Worm (Caenorhabditis elegans): Measurements from ENCODE around the gene T14B4.9.
"Not testable (repeated sequence)": the region's sequence is repeated elsewhere in the genome, so short reads cannot be mapped to it uniquely, and the experiment has no call there.

T14B4.9 gene

DNA sequence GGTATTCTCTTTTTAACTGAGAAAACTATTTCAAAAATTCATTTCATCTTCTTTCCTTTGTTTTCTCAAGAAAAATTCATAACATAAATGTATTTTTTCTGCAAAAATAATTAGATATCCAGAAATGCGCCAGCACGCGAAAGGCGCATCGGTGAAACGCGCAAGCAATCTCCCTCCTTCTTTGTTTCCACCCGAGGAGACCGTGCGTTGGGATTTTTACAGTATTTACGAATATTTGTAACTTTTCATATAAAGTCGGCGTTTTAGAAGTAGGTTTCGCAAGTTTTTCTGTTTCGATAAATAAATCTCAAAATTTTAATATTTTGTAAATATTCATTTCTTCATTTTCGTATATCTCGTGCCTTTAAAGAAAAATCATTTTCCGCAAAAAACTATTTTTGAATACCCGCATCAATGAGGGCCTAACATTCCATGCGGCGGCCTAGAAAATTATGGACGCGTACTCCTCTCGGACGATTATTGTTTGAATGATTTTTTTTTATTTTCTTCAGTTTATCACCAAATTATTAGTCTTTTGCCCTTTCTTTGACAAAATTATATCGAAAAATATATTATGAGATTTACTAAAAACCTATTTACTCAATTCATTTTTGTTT is 42.9 kb upstream of the T14B4.9 start, which contains the start of gene ssup-72 (continued):
- TF ChIP-seq nhr-20 (tag; optimal IDR thresholded peaks at IDR 0.05) (peak; percentile 83), grh-1 (GFP tag; IDR thresholded peaks at IDR 0.05) (peak; percentile 51; the same call in 1 of the 2 replicates), pag-3 (tag; optimal IDR thresholded peaks at IDR 0.05; ENCODE audit: borderline replicate concordance, insufficient read depth) (no peak), lir-3 (tag; optimal IDR thresholded peaks at IDR 0.05; ENCODE audit: poor library complexity) (peak; percentile 94), ztf-4 (tag; optimal IDR thresholded peaks at IDR 0.05) (peak; percentile 60), mab-9 (GFP tag; IDR thresholded peaks at IDR 0.05) (peak; percentile 69), lsy-2 (tag; optimal IDR thresholded peaks at IDR 0.05) (peak; percentile 77 to 79), ceh-63 (GFP tag; optimal IDR thresholded peaks at IDR 0.05) (no peak), mef-2 (tag; optimal IDR thresholded peaks at IDR 0.05) (no peak), sptf-1 (tag; optimal IDR thresholded peaks at IDR 0.05) (no peak)

DNA sequence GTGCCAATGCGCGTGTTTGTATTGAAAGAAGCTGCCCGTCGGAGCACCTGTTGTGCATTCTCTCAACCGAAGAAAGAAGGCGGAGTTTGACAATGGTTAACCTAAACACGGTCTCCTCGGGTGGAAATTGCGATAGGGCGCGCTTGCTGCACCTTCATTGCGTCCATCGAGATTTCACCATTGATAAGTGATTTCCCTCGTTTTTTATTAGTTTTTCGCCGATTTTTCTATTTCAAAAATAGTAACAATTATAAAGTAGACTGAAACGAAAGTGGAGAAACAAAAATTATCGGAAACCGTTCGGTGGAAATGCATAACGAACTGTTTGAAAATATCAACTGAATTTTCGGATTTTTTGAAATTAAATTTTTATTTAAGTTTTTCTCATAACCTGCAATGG is 41.5 kb upstream of the T14B4.9 start, which contains the start of gene agr-1:
agr-1 (minus strand) TSS at position 101 of the 400 bp plus-strand sequence.
- not testable (repeated sequence) for TF ChIP-seq ceh-82 (tag; optimal IDR thresholded peaks at IDR 0.05); unc-62 (GFP tag; optimal IDR thresholded peaks at IDR 0.05); nhr-77 (tag; optimal IDR thresholded peaks at IDR 0.05)

DNA sequence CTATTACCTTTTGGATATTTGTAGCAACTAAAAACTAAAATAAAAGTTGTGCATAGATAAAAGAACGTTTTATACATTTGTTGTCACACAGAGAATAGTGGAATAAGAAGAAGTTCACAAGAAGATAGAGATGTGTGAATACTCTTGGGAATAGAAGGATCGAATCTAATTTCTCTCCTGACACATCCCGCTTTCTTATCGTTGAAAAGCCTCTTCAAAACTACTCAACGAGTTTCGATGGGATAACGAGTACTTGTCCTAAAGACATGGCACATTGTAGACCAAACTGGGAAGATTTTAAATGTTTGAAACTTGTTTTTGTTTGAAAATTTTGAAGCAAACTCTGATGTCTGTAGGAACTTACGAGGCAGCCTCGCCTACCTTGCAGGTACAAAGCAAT is 38.9 kb upstream of the T14B4.9 start:
- TF ChIP-seq fkh-10 (GFP tag; optimal IDR thresholded peaks at IDR 0.05) = peak; percentile 32
- TF ChIP-seq egl-27 (tag; optimal IDR thresholded peaks at IDR 0.05) = no peak
- no peak for TF ChIP-seq nhr-77 (tag; optimal IDR thresholded peaks at IDR 0.05)
- no peak for TF ChIP-seq nhr-71 (tag; optimal IDR thresholded peaks at IDR 0.05)
- TF ChIP-seq lin-14 (GFP tag; optimal IDR thresholded peaks at IDR 0.05) = peak; percentile 47
- TF ChIP-seq rnt-1 (tag; optimal IDR thresholded peaks at IDR 0.05) = no peak

DNA sequence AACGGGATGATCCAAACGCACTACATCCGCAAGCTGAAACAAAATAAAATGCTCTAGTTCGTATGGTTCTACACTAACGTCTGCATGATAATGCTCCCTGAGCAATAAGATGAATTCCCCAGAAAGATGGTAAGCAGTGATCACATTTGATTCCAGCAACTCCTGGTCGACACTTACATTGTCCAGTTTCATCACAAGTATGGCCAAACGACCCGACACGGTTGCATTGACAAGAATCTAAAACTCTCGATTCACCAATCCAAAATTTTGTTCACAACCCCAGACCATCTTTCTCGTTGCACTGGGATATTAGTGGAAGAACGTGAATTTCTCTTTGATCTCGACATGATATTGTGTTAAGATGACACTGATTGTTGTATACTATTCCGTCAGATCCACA is 36.4 kb upstream of the T14B4.9 start:
- TF ChIP-seq nhr-90 (tag; optimal IDR thresholded peaks at IDR 0.05; ENCODE audit: poor library complexity) = no peak
- no peak for TF ChIP-seq F16B12.6 (tag; optimal IDR thresholded peaks at IDR 0.05)
- no peak for TF ChIP-seq dpl-1 (GFP tag; optimal IDR thresholded peaks at IDR 0.05)
- no peak for TF ChIP-seq pax-3 (tag; optimal IDR thresholded peaks at IDR 0.05)
- TF ChIP-seq elt-2 (tag; optimal IDR thresholded peaks at IDR 0.05) = no peak
- no peak for TF ChIP-seq fkh-4 (tag; optimal IDR thresholded peaks at IDR 0.05; ENCODE audit: borderline replicate concordance)
- TF ChIP-seq lin-35 (GFP tag; optimal IDR thresholded peaks at IDR 0.05) = no peak
- TF ChIP-seq ztf-4 (tag; optimal IDR thresholded peaks at IDR 0.05) = no peak
- TF ChIP-seq snpc-4 (tag; optimal IDR thresholded peaks at IDR 0.05) = no peak
- no peak for TF ChIP-seq elt-3 (tag; optimal IDR thresholded peaks at IDR 0.05)
- no peak for TF ChIP-seq nhr-84 (tag; optimal IDR thresholded peaks at IDR 0.05)
- TF ChIP-seq lin-14 (GFP tag; optimal IDR thresholded peaks at IDR 0.05) = no peak
- TF ChIP-seq irx-1 (tag; optimal IDR thresholded peaks at IDR 0.05) = no peak

DNA sequence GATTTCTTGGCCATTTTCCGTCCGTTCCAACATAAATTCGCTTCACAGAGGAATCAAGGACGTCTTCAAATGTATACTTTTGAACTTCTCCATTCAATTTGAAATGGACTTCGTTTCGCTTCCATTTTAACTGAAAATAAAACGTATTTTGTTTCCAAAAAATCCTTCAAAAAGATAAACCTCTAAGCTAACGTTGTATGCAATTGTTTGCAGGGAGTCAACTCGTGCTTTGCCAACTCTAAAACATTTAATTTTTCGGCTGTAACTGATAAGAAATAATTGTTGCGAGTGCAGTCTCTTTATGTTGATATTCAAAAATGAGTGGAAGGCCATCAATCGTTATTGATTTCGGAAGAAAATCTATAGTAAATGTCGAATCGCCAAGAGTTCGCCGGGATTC is 34.4 kb upstream of the T14B4.9 start, which contains the start of gene F41G3.18:
F41G3.18 (plus strand) TSS at position 301 of the 400 bp plus-strand sequence.
- TF ChIP-seq ceh-8 (GFP tag; optimal IDR thresholded peaks at IDR 0.05) = no peak
- no peak for TF ChIP-seq pax-3 (tag; optimal IDR thresholded peaks at IDR 0.05)
- no peak for TF ChIP-seq pag-3 (tag; optimal IDR thresholded peaks at IDR 0.05; ENCODE audit: borderline replicate concordance, insufficient read depth)
- no peak for TF ChIP-seq lin-39 (tag; optimal IDR thresholded peaks at IDR 0.05)
- TF ChIP-seq hlh-4 (tag; optimal IDR thresholded peaks at IDR 0.05) = no peak
- no peak for TF ChIP-seq unc-30 (tag; optimal IDR thresholded peaks at IDR 0.05)
- no peak for TF ChIP-seq blmp-1 (tag; optimal IDR thresholded peaks at IDR 0.05)
- TF ChIP-seq ces-1 (GFP tag; optimal IDR thresholded peaks at IDR 0.05) = no peak
- TF ChIP-seq fos-1 (tag; optimal IDR thresholded peaks at IDR 0.05) = no peak
- no peak for TF ChIP-seq C16A3.4 (tag; optimal IDR thresholded peaks at IDR 0.05)

Measured in whole organism, L1 larva.